Worm (Caenorhabditis elegans) whole organism, late embryonic: ENCODE data around the gene Y54G2A.44.

ENCODE experiments used
- C08G9.2 ChIP-seq: sonication (generic microtip); optimal IDR thresholded peaks from 2 replicates; lab custom pipeline; 2016; ENCODE audit warnings: mild to moderate bottlenecking, missing genetic modification characterization, moderate library complexity, missing compliant biosample characterization
- C38D4.7 ChIP-seq: fragments of 200-800 bp; sonication (Bioruptor generic); optimal IDR thresholded peaks from 2 replicates; lab custom pipeline; 2018; ENCODE audit warnings: mild to moderate bottlenecking, missing genetic modification characterization, moderate library complexity, missing compliant biosample characterization
- K02D7.2 ChIP-seq: sonication (generic microtip); optimal IDR thresholded peaks from 2 replicates; lab custom pipeline; 2017; ENCODE audit warnings: mild to moderate bottlenecking, missing genetic modification characterization, missing compliant biosample characterization
- T23F11.4 ChIP-seq: fragments of 200-800 bp; sonication (Bioruptor generic); optimal IDR thresholded peaks from 2 replicates; lab custom pipeline; 2018; ENCODE audit warnings: mild to moderate bottlenecking, missing genetic modification characterization, missing compliant biosample characterization
- ama-1 ChIP-seq: fragments of 150-350 bp; optimal IDR thresholded peaks from 2 replicates; lab custom pipeline; 2014
- ceh-24 ChIP-seq: sonication (generic microtip); optimal IDR thresholded peaks from 2 replicates; lab custom pipeline; 2016; ENCODE audit warnings: mild to moderate bottlenecking, missing genetic modification characterization, missing compliant biosample characterization
- ceh-30 ChIP-seq: fragments of 150-350 bp; optimal IDR thresholded peaks from 2 replicates; lab custom pipeline; 2014; ENCODE audit warnings: missing biosample characterization, missing genetic modification characterization
- ceh-31 ChIP-seq: sonication (generic microtip); optimal IDR thresholded peaks from 2 replicates; lab custom pipeline; 2016; ENCODE audit warnings: missing genetic modification characterization, missing compliant biosample characterization
- ceh-45 ChIP-seq: fragments of 200-800 bp; sonication (Bioruptor generic); IDR thresholded peaks from 2 replicates; pipeline ENCODE4 v1.3.6; 2022; ENCODE audit warnings: missing genetic modification reagents, missing genetic modification characterization, missing compliant biosample characterization
- ceh-48 ChIP-seq: sonication (generic microtip); optimal IDR thresholded peaks from 2 replicates; lab custom pipeline; 2016; ENCODE audit warnings: missing genetic modification characterization, inconsistent platforms, missing compliant biosample characterization
- ceh-6 ChIP-seq: fragments of 200-800 bp; sonication (Bioruptor generic); optimal IDR thresholded peaks from 2 replicates; lab custom pipeline; 2018; ENCODE audit warnings: mild to moderate bottlenecking, missing genetic modification characterization, missing compliant biosample characterization
- dmd-4 ChIP-seq: sonication (generic microtip); optimal IDR thresholded peaks from 2 replicates; lab custom pipeline; 2016; ENCODE audit warnings: borderline replicate concordance, missing genetic modification characterization, missing compliant biosample characterization
- dve-1 ChIP-seq: sonication (generic microtip); optimal IDR thresholded peaks from 2 replicates; lab custom pipeline; 2017; ENCODE audit warnings: antibody characterized with exemption, mild to moderate bottlenecking, missing genetic modification characterization, missing compliant biosample characterization
- elt-2 ChIP-seq: sonication (generic microtip); optimal IDR thresholded peaks from 2 replicates; lab custom pipeline; 2016; ENCODE audit warnings: missing genetic modification reagents, missing genetic modification characterization, missing compliant biosample characterization
- elt-4 ChIP-seq: sonication (generic microtip); optimal IDR thresholded peaks from 2 replicates; lab custom pipeline; 2016; ENCODE audit warnings: missing genetic modification characterization, missing compliant biosample characterization
- fkh-10 ChIP-seq: fragments of 150-350 bp; optimal IDR thresholded peaks from 2 replicates; lab custom pipeline; 2014; ENCODE audit warnings: missing biosample characterization, missing genetic modification reagents, missing genetic modification characterization
- fkh-6 ChIP-seq: sonication (generic microtip); optimal IDR thresholded peaks from 2 replicates; lab custom pipeline; 2016; ENCODE audit warnings: missing genetic modification characterization, missing compliant biosample characterization
- gmeb-2 ChIP-seq: sonication (generic microtip); optimal IDR thresholded peaks from 2 replicates; lab custom pipeline; 2016; ENCODE audit warnings: missing genetic modification characterization, inconsistent platforms, missing compliant biosample characterization
- hlh-15 ChIP-seq: sonication (generic microtip); optimal IDR thresholded peaks from 2 replicates; lab custom pipeline; 2016; ENCODE audit warnings: missing genetic modification characterization, missing compliant biosample characterization
- hlh-8 ChIP-seq: sonication (generic microtip); optimal IDR thresholded peaks from 2 replicates; lab custom pipeline; 2016; ENCODE audit warnings: missing genotype, missing genetic modification characterization, missing compliant biosample characterization
- madf-2 ChIP-seq: sonication (generic microtip); optimal IDR thresholded peaks from 2 replicates; lab custom pipeline; 2017; ENCODE audit warnings: missing genetic modification characterization, missing compliant biosample characterization
- nfya-1 ChIP-seq: sonication (generic microtip); optimal IDR thresholded peaks from 2 replicates; lab custom pipeline; 2017; ENCODE audit warnings: missing genetic modification characterization, mild to moderate bottlenecking, missing compliant biosample characterization, antibody characterized with exemption, moderate library complexity
- npax-4 ChIP-seq: sonication (generic microtip); optimal IDR thresholded peaks from 2 replicates; lab custom pipeline; 2016; ENCODE audit warnings: missing genetic modification characterization, missing compliant biosample characterization
- pax-1 ChIP-seq: fragments of 150-350 bp; optimal IDR thresholded peaks from 2 replicates; lab custom pipeline; 2014; ENCODE audit warnings: missing biosample characterization, missing genetic modification characterization
- pha-2 ChIP-seq: sonication (generic microtip); optimal IDR thresholded peaks from 2 replicates; lab custom pipeline; 2017; ENCODE audit warnings: mild to moderate bottlenecking, missing genetic modification characterization, missing compliant biosample characterization
- pha-4 ChIP-seq: fragments of 150-350 bp; optimal IDR thresholded peaks from 2 replicates; lab custom pipeline; 2018; ENCODE audit warnings: missing biosample characterization, missing genetic modification reagents, missing genetic modification characterization
- pros-1 ChIP-seq: fragments of 150-350 bp; optimal IDR thresholded peaks from 2 replicates; lab custom pipeline; 2014; ENCODE audit warnings: missing biosample characterization, missing genetic modification reagents, missing genetic modification characterization
- rnt-1 ChIP-seq: sonication (generic microtip); optimal IDR thresholded peaks from 2 replicates; lab custom pipeline; 2016; ENCODE audit warnings: missing genetic modification characterization, missing compliant biosample characterization
- tbx-2 ChIP-seq: sonication (generic microtip); optimal IDR thresholded peaks from 2 replicates; lab custom pipeline; 2016; ENCODE audit warnings: missing genetic modification characterization, missing compliant biosample characterization
- ttx-3 ChIP-seq: sonication (generic microtip); optimal IDR thresholded peaks from 2 replicates; lab custom pipeline; 2016; ENCODE audit warnings: missing genetic modification reagents, missing genetic modification characterization, missing compliant biosample characterization
- unc-3 ChIP-seq, 2 experiments: fragments of 200-800 bp in 1 of 2; sonication (Bioruptor generic) in 1 of 2; sonication (generic microtip) in 1 of 2; conservative IDR thresholded peaks in 1 of 2; optimal IDR thresholded peaks in 1 of 2; 2 replicates each; pipeline versions ENCODE4 v1.3.6 to Lab custom; 2016 to 2022; ENCODE audit warnings: missing compliant biosample characterization in 2 of 2, missing genetic modification characterization in 2 of 2, missing genetic modification reagents in 1 of 2
- unc-55 ChIP-seq: sonication (generic microtip); optimal IDR thresholded peaks from 2 replicates; lab custom pipeline; 2017; ENCODE audit warnings: missing biosample characterization, missing genetic modification reagents, missing genetic modification characterization
- ztf-16 ChIP-seq: sonication (generic microtip); optimal IDR thresholded peaks from 2 replicates; lab custom pipeline; 2017; ENCODE audit warnings: missing genetic modification characterization, missing compliant biosample characterization

Gene Y54G2A.44

DNA sequence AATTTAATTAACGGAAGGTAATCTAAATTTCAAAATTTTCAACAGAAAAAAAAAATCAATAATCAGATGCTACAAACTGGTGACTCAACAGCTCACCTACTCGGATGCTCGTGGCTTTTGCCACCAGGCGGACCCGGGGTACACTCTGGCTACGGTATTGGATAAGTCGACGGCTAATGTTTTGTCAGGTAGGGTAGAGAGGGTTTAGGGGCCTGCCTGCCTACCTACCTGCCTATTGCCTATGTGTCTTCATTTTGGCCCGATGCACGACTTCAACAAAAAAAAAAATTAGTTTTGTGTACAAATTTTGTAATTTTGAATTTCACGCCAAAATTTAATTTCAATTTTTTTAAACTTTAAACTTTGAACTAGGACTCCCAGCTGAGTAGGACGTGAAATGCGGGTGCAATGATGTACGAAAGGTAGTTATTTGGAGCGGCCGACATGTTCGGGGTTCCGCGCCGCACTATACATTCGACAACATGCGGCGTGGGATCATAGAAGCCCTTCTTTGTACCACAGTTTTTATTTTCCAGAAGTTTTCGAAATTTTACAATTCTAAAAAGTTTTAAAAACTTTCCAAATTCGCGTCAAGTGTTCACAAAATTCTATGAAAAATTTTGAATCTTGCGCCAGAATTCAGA is 23.9 kb downstream of the Y54G2A.44 start:
- TF ChIP-seq pros-1 (no peak), tbx-2 (no peak), unc-3 (GFP tag; conservative IDR thresholded peaks at IDR 0.05; lab: Robert Waterston, UW) (no peak), unc-3 (tag; optimal IDR thresholded peaks at IDR 0.05; lab: Kevin White, UChicago) (no peak), ceh-48 (no peak), hlh-8 (tag; lab: Kevin White, UChicago) (no peak), ceh-31 (tag; lab: Kevin White, UChicago) (no peak), ceh-30 (tag; lab: Kevin White, UChicago) (no peak), ceh-45 (no peak)
- TF ChIP-seq, all 69 proteins: peak for 0

DNA sequence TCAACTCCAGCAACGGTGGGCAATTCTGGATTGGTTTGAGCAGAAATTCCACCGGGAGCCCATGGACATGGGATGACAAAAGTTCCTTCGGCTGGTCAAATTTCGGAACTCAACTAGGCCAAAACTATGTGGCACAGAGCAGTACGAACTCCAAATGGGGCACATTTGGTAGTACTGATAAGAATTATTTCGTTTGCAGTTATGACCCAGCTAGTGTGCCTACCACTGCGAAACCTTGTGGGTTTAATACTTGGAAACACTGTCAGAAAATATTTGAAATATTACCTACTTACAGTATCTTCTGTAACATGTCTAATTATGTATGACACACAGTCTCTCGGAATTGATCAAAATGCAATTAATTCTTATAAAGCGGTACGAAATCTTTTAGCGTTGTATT is 24.7 kb downstream of the Y54G2A.44 start:
- TF ChIP-seq pha-4 (tag; lab: Kevin White, UChicago) (no peak), C38D4.7 (GFP tag; lab: Kevin White, UChicago) (no peak), dmd-4 (no peak), ceh-31 (tag; lab: Kevin White, UChicago) (no peak), fkh-6 (tag; lab: Kevin White, UChicago) (no peak), T23F11.4 (GFP tag; lab: Kevin White, UChicago) (no peak), tbx-2 (no peak), gmeb-2 (no peak), pha-2 (tag; lab: Kevin White, UChicago) (no peak), nfya-1 (tag; lab: Kevin White, UChicago) (no peak), ceh-48 (no peak), ztf-16 (no peak)

DNA sequence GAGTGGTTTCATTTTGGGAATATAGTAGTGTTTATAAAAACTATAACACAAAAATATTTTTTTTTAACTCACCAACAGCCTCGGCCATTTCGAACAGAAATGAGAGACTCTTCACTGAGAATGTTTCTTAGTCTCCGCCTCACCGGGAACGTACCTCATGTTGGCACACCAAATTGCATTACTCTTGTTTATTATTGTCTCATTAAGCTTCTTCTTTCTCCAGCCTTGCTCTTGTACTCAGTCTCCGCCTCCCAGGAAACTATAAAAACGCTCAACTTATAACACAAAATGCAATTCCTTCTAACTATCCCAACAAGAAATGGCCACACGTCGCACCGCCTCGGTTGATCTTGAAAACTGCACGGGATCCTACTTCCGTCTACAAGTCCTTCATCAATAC is 30.9 kb downstream of the Y54G2A.44 start, which contains the start of the genes Y54G2A.48 and pudl-1:
TSS of gene Y54G2A.48 (minus strand) at position 101 of the 400 bp plus-strand sequence.
TSS of gene pudl-1 (plus strand) at position 320 of the 400 bp plus-strand sequence.
- TF ChIP-seq ceh-45 = no peak
- TF ChIP-seq unc-55 (GFP tag; lab: Kevin White, UChicago) = no peak
- no peak for TF ChIP-seq hlh-15 (tag; lab: Kevin White, UChicago)
- TF ChIP-seq elt-2 (tag; lab: Kevin White, UChicago) = no peak
- no peak for TF ChIP-seq dve-1 (tag; lab: Kevin White, UChicago)
- no peak for TF ChIP-seq elt-4 (tag; lab: Kevin White, UChicago)
- no peak for TF ChIP-seq C08G9.2 (tag; lab: Kevin White, UChicago)
- no peak for TF ChIP-seq T23F11.4 (GFP tag; lab: Kevin White, UChicago)

DNA sequence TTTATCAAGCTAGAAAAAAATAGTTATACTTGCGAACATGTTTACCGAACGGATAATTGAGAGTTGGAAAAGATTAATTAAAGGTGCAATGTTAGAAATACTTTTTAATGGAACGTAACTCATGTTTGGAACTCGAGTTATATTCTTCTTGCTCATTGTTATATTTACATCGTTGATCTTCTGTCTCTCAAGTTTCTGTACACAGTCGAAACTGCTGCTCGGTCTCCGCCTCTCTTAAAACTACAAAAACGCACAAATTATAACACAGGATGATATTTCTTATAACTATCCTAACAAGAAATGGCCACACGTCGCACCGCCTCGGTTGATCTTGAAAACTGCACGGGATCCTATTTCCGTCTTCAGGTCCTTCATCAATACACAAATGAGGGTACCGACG is 32.9 kb downstream of the Y54G2A.44 start, which contains the start of gene pudl-2:
TSS of gene pudl-2 (plus strand) at position 301 of the 400 bp plus-strand sequence.
- TF ChIP-seq nfya-1 (tag; lab: Kevin White, UChicago) (no peak), gmeb-2 (no peak), ttx-3 (tag; lab: Kevin White, UChicago) (no peak), ceh-6 (no peak), hlh-8 (tag; lab: Kevin White, UChicago) (no peak), ceh-24 (no peak), rnt-1 (tag; lab: Kevin White, UChicago) (no peak)

DNA sequence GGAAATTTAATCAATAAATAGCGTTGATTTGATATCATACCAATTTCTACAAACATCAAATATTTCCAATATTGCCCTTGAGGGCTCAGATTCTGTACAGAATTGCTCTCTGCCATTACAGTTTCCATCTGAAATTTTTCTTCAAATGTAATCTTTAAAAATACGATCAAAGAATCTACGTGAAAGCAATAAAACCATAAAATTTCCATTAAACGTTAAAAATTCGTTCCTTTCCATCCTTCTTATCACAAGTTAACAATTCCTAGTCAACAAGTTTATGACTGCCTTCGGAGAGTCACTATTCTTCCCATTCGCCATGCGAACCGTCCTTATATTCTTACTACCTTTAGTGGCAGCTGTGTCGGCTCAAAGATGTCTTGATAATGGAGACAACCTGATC is 33.7 kb downstream of the Y54G2A.44 start, which contains the start of gene clec-82:
TSS of gene clec-82 (plus strand) at position 301 of the 400 bp plus-strand sequence.
- TF ChIP-seq K02D7.2 (tag; lab: Kevin White, UChicago) (no peak), fkh-10 (GFP tag; lab: Kevin White, UChicago) (no peak), ama-1 (lab: Kevin White, UChicago) (no peak), ceh-31 (tag; lab: Kevin White, UChicago) (no peak), C38D4.7 (GFP tag; lab: Kevin White, UChicago) (no peak), npax-4 (tag; lab: Kevin White, UChicago) (no peak), pax-1 (tag; lab: Kevin White, UChicago) (no peak), elt-2 (tag; lab: Kevin White, UChicago) (no peak), madf-2 (tag; lab: Kevin White, UChicago) (no peak)
